Worm (Caenorhabditis elegans) whole organism, L3 larva: ENCODE measurements around the gene jud-4.

Source experiments
- R02D3.7 ChIP-seq: fragments of 150-350 bp; optimal IDR thresholded peaks from 2 replicates; lab custom pipeline; 2014; ENCODE audit warnings: missing biosample characterization, missing genetic modification characterization
- ZK546.5 ChIP-seq: sonication (generic microtip); optimal IDR thresholded peaks from 2 replicates; lab custom pipeline; 2017; ENCODE audit warnings: missing biosample characterization, missing genetic modification characterization
- aly-2 ChIP-seq: fragments of 150-350 bp; optimal IDR thresholded peaks from 2 replicates; lab custom pipeline; 2014; ENCODE audit warnings: missing biosample characterization, missing genetic modification characterization
- ama-1 ChIP-seq: fragments of 150-350 bp; optimal IDR thresholded peaks from 2 replicates; lab custom pipeline; 2018
- ceh-16 ChIP-seq: sonication (generic microtip); optimal IDR thresholded peaks from 2 replicates; lab custom pipeline; 2017; ENCODE audit warnings: missing biosample characterization, missing genetic modification characterization
- ceh-28 ChIP-seq: fragments of 150-350 bp; optimal IDR thresholded peaks from 2 replicates; lab custom pipeline; 2014; ENCODE audit warnings: missing biosample characterization, missing genetic modification reagents, missing genetic modification characterization
- ceh-82 ChIP-seq: fragments of 150-350 bp; optimal IDR thresholded peaks from 2 replicates; lab custom pipeline; 2014; ENCODE audit warnings: missing biosample characterization, missing genetic modification characterization
- ceh-9 ChIP-seq: sonication (generic microtip); optimal IDR thresholded peaks from 2 replicates; lab custom pipeline; 2018; ENCODE audit warnings: missing biosample characterization, missing genetic modification characterization
- daf-12 ChIP-seq: fragments of 150-350 bp; optimal IDR thresholded peaks from 2 replicates; lab custom pipeline; 2014; ENCODE audit warnings: missing biosample characterization, missing genetic modification reagents, missing genetic modification characterization
- egl-27 ChIP-seq: sonication (generic microtip); optimal IDR thresholded peaks from 4 replicates; lab custom pipeline; 2017; ENCODE audit warnings: missing biosample characterization, missing genetic modification reagents, missing genetic modification characterization
- egl-5 ChIP-seq: fragments of 150-350 bp; optimal IDR thresholded peaks from 2 replicates; lab custom pipeline; 2017; ENCODE audit warnings: missing biosample characterization, missing genetic modification reagents, missing genetic modification characterization, inconsistent platforms
- elt-1 ChIP-seq: fragments of 150-350 bp; optimal IDR thresholded peaks from 2 replicates; lab custom pipeline; 2014; ENCODE audit warnings: missing biosample characterization, missing genetic modification characterization
- elt-2 ChIP-seq: sonication (generic microtip); optimal IDR thresholded peaks from 2 replicates; lab custom pipeline; 2016; ENCODE audit warnings: missing genetic modification reagents, mild to moderate bottlenecking, missing genetic modification characterization, missing compliant biosample characterization
- elt-3 ChIP-seq, 3 experiments: fragments of 150-350 bp in 1 of 3; sonication (generic microtip) in 2 of 3; optimal IDR thresholded peaks; 2 replicates in 2 of 3; 4 replicates in 1 of 3; lab custom pipeline; 2014 to 2017; ENCODE audit warnings: missing biosample characterization in 3 of 3, missing genetic modification characterization in 3 of 3
- eor-1 ChIP-seq, 2 experiments: fragments of 150-350 bp; optimal IDR thresholded peaks; 2 replicates each; lab custom pipeline; 2014 to 2018; ENCODE audit warnings: missing biosample characterization in 2 of 2, missing genetic modification characterization in 2 of 2
- fkh-10 ChIP-seq: sonication (generic microtip); optimal IDR thresholded peaks from 2 replicates; lab custom pipeline; 2017; ENCODE audit warnings: missing biosample characterization, missing genetic modification reagents, missing genetic modification characterization
- fkh-2 ChIP-seq: fragments of 150-350 bp; optimal IDR thresholded peaks from 2 replicates; lab custom pipeline; 2014; ENCODE audit warnings: missing biosample characterization, missing genetic modification reagents, missing genetic modification characterization
- fos-1 ChIP-seq: fragments of 150-350 bp; optimal IDR thresholded peaks from 2 replicates; lab custom pipeline; 2014; ENCODE audit warnings: missing biosample characterization, missing genetic modification characterization
- hmg-11 ChIP-seq: sonication (generic microtip); optimal IDR thresholded peaks from 2 replicates; lab custom pipeline; 2016; ENCODE audit warnings: missing genetic modification characterization, missing compliant biosample characterization
- jun-1 ChIP-seq: fragments of 150-350 bp; optimal IDR thresholded peaks from 2 replicates; lab custom pipeline; 2014; ENCODE audit warnings: missing biosample characterization, missing genetic modification reagents, missing genetic modification characterization
- lin-15B ChIP-seq: fragments of 150-350 bp; optimal IDR thresholded peaks from 2 replicates; lab custom pipeline; 2014; ENCODE audit warnings: missing biosample characterization, missing genetic modification characterization
- lin-39 ChIP-seq: fragments of 150-350 bp; optimal IDR thresholded peaks from 2 replicates; lab custom pipeline; 2018; ENCODE audit warnings: missing biosample characterization, missing genetic modification reagents, missing genetic modification characterization
- lsy-12 ChIP-seq: sonication (generic microtip); optimal IDR thresholded peaks from 2 replicates; lab custom pipeline; 2016; ENCODE audit warnings: mild to moderate bottlenecking, missing genetic modification characterization, missing compliant biosample characterization
- mdl-1 ChIP-seq: fragments of 150-350 bp; optimal IDR thresholded peaks from 2 replicates; lab custom pipeline; 2014; ENCODE audit warnings: missing biosample characterization, missing genetic modification characterization
- mml-1 ChIP-seq: fragments of 150-350 bp; sonication (generic microtip); optimal IDR thresholded peaks from 3 replicates; lab custom pipeline; 2014; ENCODE audit warnings: missing biosample characterization, missing genetic modification characterization
- nfya-1 ChIP-seq: sonication (generic microtip); optimal IDR thresholded peaks from 2 replicates; lab custom pipeline; 2017; ENCODE audit warnings: missing genetic modification characterization, mild to moderate bottlenecking, missing compliant biosample characterization, antibody characterized with exemption, moderate library complexity; ENCODE audit not compliant: insufficient read depth
- nhr-11 ChIP-seq: fragments of 150-350 bp; optimal IDR thresholded peaks from 2 replicates; lab custom pipeline; 2014; ENCODE audit warnings: missing biosample characterization, missing genetic modification characterization
- nhr-12 ChIP-seq: fragments of 150-350 bp; optimal IDR thresholded peaks from 2 replicates; lab custom pipeline; 2014; ENCODE audit warnings: missing biosample characterization, missing genetic modification characterization
- nhr-23 ChIP-seq: fragments of 150-350 bp; optimal IDR thresholded peaks from 2 replicates; lab custom pipeline; 2014; ENCODE audit warnings: missing biosample characterization, missing genetic modification reagents, missing genetic modification characterization
- nhr-237 ChIP-seq: fragments of 150-350 bp; optimal IDR thresholded peaks from 2 replicates; lab custom pipeline; 2014; ENCODE audit warnings: missing biosample characterization, missing genetic modification characterization
- nhr-25 ChIP-seq: sonication (generic microtip); optimal IDR thresholded peaks from 2 replicates; lab custom pipeline; 2017; ENCODE audit warnings: missing biosample characterization, missing genetic modification characterization
- nhr-28 ChIP-seq: fragments of 150-350 bp; optimal IDR thresholded peaks from 2 replicates; lab custom pipeline; 2014; ENCODE audit warnings: missing biosample characterization, missing genetic modification characterization
- nhr-43 ChIP-seq: sonication (generic microtip); optimal IDR thresholded peaks from 2 replicates; lab custom pipeline; 2016; ENCODE audit warnings: mild to moderate bottlenecking, missing genetic modification characterization, missing compliant biosample characterization; ENCODE audit not compliant: poor library complexity, severe bottlenecking
- nhr-67 ChIP-seq: fragments of 150-350 bp; optimal IDR thresholded peaks from 2 replicates; lab custom pipeline; 2014; ENCODE audit warnings: missing biosample characterization, missing genetic modification characterization
- nhr-76 ChIP-seq: fragments of 150-350 bp; sonication (generic microtip); optimal IDR thresholded peaks from 5 replicates; lab custom pipeline; 2014; ENCODE audit warnings: missing biosample characterization, missing genetic modification characterization
- nhr-77 ChIP-seq: fragments of 150-350 bp; optimal IDR thresholded peaks from 2 replicates; lab custom pipeline; 2014; ENCODE audit warnings: missing biosample characterization, missing genetic modification characterization
- pha-4 ChIP-seq: fragments of 150-350 bp; optimal IDR thresholded peaks from 2 replicates; lab custom pipeline; 2014; ENCODE audit warnings: missing biosample characterization, missing genetic modification reagents, missing genetic modification characterization
- pqm-1 ChIP-seq: fragments of 150-350 bp; optimal IDR thresholded peaks from 2 replicates; lab custom pipeline; 2017; ENCODE audit warnings: missing biosample characterization, missing genetic modification characterization, inconsistent platforms
- sea-2 ChIP-seq: fragments of 150-350 bp; sonication (generic microtip); optimal IDR thresholded peaks from 4 replicates; lab custom pipeline; 2014; ENCODE audit warnings: missing biosample characterization, missing genetic modification reagents, missing genetic modification characterization
- skn-1 ChIP-seq: fragments of 150-350 bp; optimal IDR thresholded peaks from 2 replicates; lab custom pipeline; 2014; ENCODE audit warnings: missing biosample characterization, missing genetic modification characterization
- snpc-4 ChIP-seq: fragments of 150-350 bp; optimal IDR thresholded peaks from 2 replicates; lab custom pipeline; 2014; ENCODE audit warnings: missing biosample characterization, missing genetic modification characterization
- tbx-2 ChIP-seq: sonication (generic microtip); optimal IDR thresholded peaks from 2 replicates; lab custom pipeline; 2016; ENCODE audit warnings: mild to moderate bottlenecking, missing genetic modification characterization, missing compliant biosample characterization
- unc-39 ChIP-seq: sonication (generic microtip); optimal IDR thresholded peaks from 4 replicates; lab custom pipeline; 2017; ENCODE audit warnings: missing biosample characterization, missing genetic modification characterization
- unc-62 ChIP-seq: fragments of 150-350 bp; sonication (generic microtip); optimal IDR thresholded peaks from 4 replicates; lab custom pipeline; 2014; ENCODE audit warnings: missing biosample characterization, missing genetic modification reagents, missing genetic modification characterization
- zag-1 ChIP-seq: fragments of 150-350 bp; optimal IDR thresholded peaks from 2 replicates; lab custom pipeline; 2014; ENCODE audit warnings: missing biosample characterization, missing genetic modification characterization
- ztf-11 ChIP-seq: fragments of 150-350 bp; optimal IDR thresholded peaks from 2 replicates; lab custom pipeline; 2014; ENCODE audit warnings: missing biosample characterization, missing genetic modification characterization
- ztf-4 ChIP-seq: fragments of 150-350 bp; optimal IDR thresholded peaks from 2 replicates; lab custom pipeline; 2014; ENCODE audit warnings: missing biosample characterization, missing genetic modification characterization

jud-4 gene

ce11 chrX:15274079-15274478 lies 9.8 kb upstream of the jud-4 start (continued):
- no peak for TF ChIP-seq unc-39 (tag; lab: Kevin White, UChicago)
- no peak for TF ChIP-seq ama-1
- TF ChIP-seq zag-1 (tag; lab: Kevin White, UChicago) = no peak
- TF ChIP-seq sea-2 (GFP tag; lab: Kevin White, UChicago) = no peak
- TF ChIP-seq aly-2 (tag; lab: Kevin White, UChicago) = no peak
- TF ChIP-seq elt-1 = peak; percentile 64
- TF ChIP-seq nhr-28 (tag; lab: Kevin White, UChicago) = no peak
- TF ChIP-seq lin-39 (tag; lab: Kevin White, UChicago) = no peak
- peak; percentile 79 for TF ChIP-seq lsy-12 (tag; lab: Kevin White, UChicago)
- TF ChIP-seq pqm-1 (tag; lab: Kevin White, UChicago) = peak; percentile 10
- peak; percentile 39 for TF ChIP-seq mdl-1
- TF ChIP-seq nhr-11 = no peak
- TF ChIP-seq lin-15B (tag; lab: Kevin White, UChicago) = no peak
- no peak for TF ChIP-seq ztf-4 (tag; lab: Kevin White, UChicago)
- no peak for TF ChIP-seq ZK546.5
- TF ChIP-seq egl-27 (tag; lab: Kevin White, UChicago) = peak; percentile 81

- peak; percentile 28 for TF ChIP-seq pqm-1 (tag; lab: Kevin White, UChicago)
- TF ChIP-seq pha-4 (tag; lab: Kevin White, UChicago) = peak; percentile 90
- TF ChIP-seq ceh-16 (tag; lab: Kevin White, UChicago) = no peak
- no peak for TF ChIP-seq sea-2 (GFP tag; lab: Kevin White, UChicago)
- no peak for TF ChIP-seq ceh-9 (tag; lab: Kevin White, UChicago)
- TF ChIP-seq daf-12 = no peak
- TF ChIP-seq fkh-2 (tag; lab: Kevin White, UChicago) = no peak
- no peak for TF ChIP-seq eor-1 (tag; optimal IDR thresholded peaks at IDR 0.05; lab: Kevin White, UChicago)
- no peak for TF ChIP-seq egl-5 (tag; lab: Kevin White, UChicago)
- no peak for TF ChIP-seq zag-1 (tag; lab: Kevin White, UChicago)
- peak; percentile 60 for TF ChIP-seq ceh-28
- peak; percentile 3 for TF ChIP-seq nhr-77 (tag; lab: Kevin White, UChicago)
- TF ChIP-seq unc-62 = peak; percentile 29
- TF ChIP-seq fos-1 (tag; lab: Kevin White, UChicago) = peak; percentile 76
- no peak for TF ChIP-seq elt-3 (tag; optimal IDR thresholded peaks at IDR 0.05; lab: Kevin White, UChicago)
- peak; percentile 86 for TF ChIP-seq nhr-11
- peak; percentile 43 for TF ChIP-seq snpc-4
- peak; percentile 82 for TF ChIP-seq egl-27 (tag; lab: Kevin White, UChicago)
- no peak for TF ChIP-seq unc-39 (tag; lab: Kevin White, UChicago)
- TF ChIP-seq fkh-10 = no peak
- TF ChIP-seq ztf-11 = no peak
- peak; percentile 73 for TF ChIP-seq skn-1 (tag; lab: Kevin White, UChicago)
- no peak for TF ChIP-seq ceh-82
- peak; percentile 81 for TF ChIP-seq mdl-1
- no peak for TF ChIP-seq hmg-11
- TF ChIP-seq nfya-1 = peak; percentile 83
- no peak for TF ChIP-seq lin-15B (tag; lab: Kevin White, UChicago)
- no peak for TF ChIP-seq lin-39 (tag; lab: Kevin White, UChicago)
- no peak for TF ChIP-seq aly-2 (tag; lab: Kevin White, UChicago)
- TF ChIP-seq R02D3.7 (tag; lab: Kevin White, UChicago) = peak; percentile 63
- peak; percentile 88 for TF ChIP-seq nhr-23 (tag; lab: Kevin White, UChicago)
- no peak for TF ChIP-seq nhr-76 (tag; lab: Kevin White, UChicago)
- TF ChIP-seq nhr-43 (tag; lab: Kevin White, UChicago) = peak; percentile 93
- peak; percentile 82 for TF ChIP-seq tbx-2 (tag; lab: Kevin White, UChicago)
- TF ChIP-seq ama-1 = peak; percentile 4
- peak; percentile 19 for TF ChIP-seq elt-1
- TF ChIP-seq nhr-237 (tag; lab: Kevin White, UChicago) = no peak
- peak; percentile 90 for TF ChIP-seq jun-1
- peak; percentile 67 for TF ChIP-seq ztf-4 (tag; lab: Kevin White, UChicago)
- no peak for TF ChIP-seq nhr-28 (tag; lab: Kevin White, UChicago)
- peak; percentile 70 for TF ChIP-seq lsy-12 (tag; lab: Kevin White, UChicago)
- no peak for TF ChIP-seq mml-1 (tag; lab: Kevin White, UChicago)
- TF ChIP-seq nhr-67 (tag; lab: Kevin White, UChicago) = no peak
- TF ChIP-seq ZK546.5 = no peak
- TF ChIP-seq nhr-12 (tag; lab: Kevin White, UChicago) = no peak
- peak; percentile 98 for TF ChIP-seq nhr-25 (tag; lab: Kevin White, UChicago)
- TF ChIP-seq elt-2 (tag; lab: Kevin White, UChicago) = peak; percentile 73
Measured at ce11 chrX:15274827-15275761, 8.8 kb upstream of the jud-4 start.
